Worm (Caenorhabditis elegans) whole organism, young adult: ENCODE results near the gene fbn-1.
"Not testable (repeated sequence)": the region's sequence is repeated elsewhere in the genome, so short reads cannot be mapped to it uniquely, and the experiment has no call there.

ENCODE experiments used
- cebp-2 ChIP-seq: fragments of 200-800 bp; sonication (Bioruptor generic); IDR thresholded peaks from 2 replicates; pipeline ENCODE4 v1.3.6; 2022; ENCODE audit warnings: missing genetic modification characterization, missing compliant biosample characterization
- dox-1 ChIP-seq: fragments of 200-800 bp; sonication (Bioruptor generic); IDR thresholded peaks from 2 replicates; pipeline ENCODE4 v1.3.6; 2022; ENCODE audit warnings: missing genetic modification reagents, missing genetic modification characterization, missing compliant biosample characterization
- fkh-3 ChIP-seq: sonication (generic microtip); optimal IDR thresholded peaks from 2 replicates; lab custom pipeline; 2016; ENCODE audit warnings: mild to moderate bottlenecking, missing genetic modification characterization, missing compliant biosample characterization
- hlh-26 ChIP-seq: fragments of 200-800 bp; sonication (Bioruptor generic); conservative IDR thresholded peaks from 2 replicates; pipeline ENCODE4 v1.3.6; 2022; ENCODE audit warnings: missing genetic modification reagents, missing genetic modification characterization, missing compliant biosample characterization
- hmg-1.2 ChIP-seq: fragments of 200-800 bp; sonication (Bioruptor generic); IDR thresholded peaks from 2 replicates; pipeline ENCODE4 v1.3.6; 2022; ENCODE audit warnings: missing genetic modification reagents, missing genetic modification characterization, missing compliant biosample characterization
- hmg-20 ChIP-seq: fragments of 200-800 bp; sonication (Bioruptor generic); IDR thresholded peaks from 2 replicates; pipeline ENCODE4 v1.3.6; 2022; ENCODE audit warnings: missing genetic modification reagents, missing genetic modification characterization, missing compliant biosample characterization
- lin-26 ChIP-seq: fragments of 200-800 bp; sonication (Bioruptor generic); IDR thresholded peaks from 2 replicates; pipeline ENCODE4 v1.3.6; 2022; ENCODE audit warnings: missing genetic modification reagents, missing genetic modification characterization, missing compliant biosample characterization
- nhr-120 ChIP-seq: fragments of 200-800 bp; sonication (Bioruptor generic); IDR thresholded peaks from 2 replicates; pipeline ENCODE4 v1.3.6; 2022; ENCODE audit warnings: missing genetic modification characterization, missing compliant biosample characterization
- nhr-27 ChIP-seq: fragments of 200-800 bp; sonication (Bioruptor generic); optimal IDR thresholded peaks from 2 replicates; lab custom pipeline; 2018; ENCODE audit warnings: mild to moderate bottlenecking, missing genetic modification characterization, moderate library complexity, missing compliant biosample characterization
- pha-4 ChIP-seq: fragments of 150-350 bp; sonication (generic microtip); optimal IDR thresholded peaks from 2 replicates; lab custom pipeline; 2014; ENCODE audit warnings: missing biosample characterization, missing genetic modification reagents, missing genetic modification characterization
- snpc-4 ChIP-seq, 5 experiments: fragments of 150-350 bp in 1 of 5; sonication (generic microtip) in 4 of 5; optimal IDR thresholded peaks; 2 replicates each; lab custom pipeline; 2014 to 2018; ENCODE audit warnings: missing genetic modification characterization in 5 of 5, missing biosample characterization in 3 of 5, antibody characterized with exemption in 2 of 5, mild to moderate bottlenecking in 2 of 5, missing compliant biosample characterization in 2 of 5, missing genotype in 2 of 5, moderate library complexity in 2 of 5, missing genetic modification reagents in 1 of 5
- ztf-22 ChIP-seq: fragments of 200-800 bp; sonication (Bioruptor generic); optimal IDR thresholded peaks from 2 replicates; lab custom pipeline; 2018; ENCODE audit warnings: mild to moderate bottlenecking, missing genetic modification characterization, moderate library complexity, missing compliant biosample characterization
- ztf-26 ChIP-seq: sonication (generic microtip); optimal IDR thresholded peaks from 2 replicates; lab custom pipeline; 2017; ENCODE audit warnings: missing genetic modification characterization, missing compliant biosample characterization

DNA sequence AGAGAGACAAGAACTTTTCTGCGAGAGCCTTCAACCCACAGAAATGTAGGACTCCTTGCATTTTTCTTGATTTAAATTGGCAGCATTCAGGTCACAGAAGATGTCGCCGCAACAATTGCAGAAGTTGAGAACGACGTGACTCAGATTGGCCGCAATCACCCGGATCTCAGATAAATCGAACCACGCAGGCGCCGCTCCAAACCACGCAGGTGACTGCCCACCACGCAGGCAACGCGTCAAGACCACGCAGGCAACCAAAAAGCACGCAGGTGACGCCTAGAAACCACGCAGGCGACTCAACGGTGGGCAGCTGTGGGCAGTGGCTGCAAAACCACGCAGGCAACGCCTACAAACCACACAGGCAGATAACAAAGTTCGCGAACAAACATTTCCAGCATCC is 45.2 kb downstream of the fbn-1 start:
- TF ChIP-seq hmg-20 (GFP tag; lab: Robert Waterston, UW); ztf-26 (tag; lab: Kevin White, UChicago); fkh-3 (tag; lab: Kevin White, UChicago); lin-26; pha-4; snpc-4 (GFP tag; optimal IDR thresholded peaks at IDR 0.05; lab: Kevin White, UChicago); snpc-4 (tag; optimal IDR thresholded peaks at IDR 0.05; lab: Kevin White, UChicago); hmg-1.2 (GFP tag; lab: Robert Waterston, UW); ztf-22 (GFP tag; lab: Kevin White, UChicago); nhr-120 (GFP tag; lab: Robert Waterston, UW); hlh-26 (GFP tag; lab: Robert Waterston, UW); cebp-2 (GFP tag; lab: Robert Waterston, UW); nhr-27 (tag; lab: Kevin White, UChicago); dox-1 (GFP tag; lab: Robert Waterston, UW): not testable (repeated sequence)
